Worm (Caenorhabditis elegans): Measurements from ENCODE around the gene skr-17.

DNA sequence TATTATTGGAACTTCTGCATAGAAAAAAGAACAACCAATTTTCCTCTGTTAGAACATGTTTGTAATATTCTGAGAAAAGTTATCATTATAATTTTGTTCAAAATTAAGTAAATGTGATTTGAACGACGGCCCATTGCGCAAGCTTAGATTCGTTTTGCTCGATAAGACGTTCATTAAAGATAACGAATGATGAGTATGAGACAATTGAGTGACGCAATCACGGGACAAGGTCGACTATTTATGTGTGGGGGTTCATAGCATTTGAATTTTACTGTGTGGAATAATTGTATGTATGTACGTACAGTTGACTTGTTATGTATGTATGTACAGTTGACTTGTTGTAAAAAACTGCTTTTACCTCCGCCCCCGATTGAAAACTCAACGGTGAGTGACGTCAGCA, 36.0 kb downstream of the skr-17 start:
- no peak for TF ChIP-seq pha-4 (tag; optimal IDR thresholded peaks at IDR 0.05)
- no peak for TF ChIP-seq zag-1 (tag; optimal IDR thresholded peaks at IDR 0.05)
- no peak for TF ChIP-seq nhr-43 (tag; optimal IDR thresholded peaks at IDR 0.05; ENCODE audit: poor library complexity, severe bottlenecking)
- TF ChIP-seq unc-62 (GFP tag; optimal IDR thresholded peaks at IDR 0.05) = no peak
- no peak for TF ChIP-seq egl-27 (tag; optimal IDR thresholded peaks at IDR 0.05)
- TF ChIP-seq ceh-28 (tag; optimal IDR thresholded peaks at IDR 0.05) = no peak
- TF ChIP-seq skn-1 (tag; optimal IDR thresholded peaks at IDR 0.05) = no peak
- TF ChIP-seq pqm-1 (tag; optimal IDR thresholded peaks at IDR 0.05) = no peak
- no peak for TF ChIP-seq nhr-12 (tag; optimal IDR thresholded peaks at IDR 0.05)
- no peak for TF ChIP-seq nhr-25 (tag; optimal IDR thresholded peaks at IDR 0.05)
- no peak for TF ChIP-seq snpc-4 (tag; optimal IDR thresholded peaks at IDR 0.05)
- no peak for TF ChIP-seq unc-39 (tag; optimal IDR thresholded peaks at IDR 0.05)

All from whole organism, L3 larva.